Worm (Caenorhabditis elegans) whole organism, L4 larva: ENCODE results near the gene inpp-1.

Experiments used
- F26F4.8 ChIP-seq: fragments of 200-800 bp; sonication (Bioruptor generic); conservative IDR thresholded peaks from 2 replicates; pipeline ENCODE4 v1.3.6; 2022; ENCODE audit warnings: missing genetic modification characterization, missing compliant biosample characterization
- Y75B8A.6 ChIP-seq: fragments of 200-800 bp; sonication (Bioruptor generic); IDR thresholded peaks from 2 replicates; pipeline ENCODE4 v1.3.6; 2022; ENCODE audit warnings: missing genetic modification reagents, missing genetic modification characterization, missing compliant biosample characterization
- ZK337.2 ChIP-seq: fragments of 200-800 bp; sonication (Bioruptor generic); IDR thresholded peaks from 2 replicates; pipeline ENCODE4 v1.3.6; 2022; ENCODE audit warnings: missing genetic modification reagents, missing genetic modification characterization, missing compliant biosample characterization
- aha-1 ChIP-seq: fragments of 150-350 bp; peaks from one replicate; lab custom pipeline; 2014; ENCODE audit warnings: missing biosample characterization, missing genetic modification characterization
- ceh-20 ChIP-seq: fragments of 200-800 bp; sonication (Bioruptor generic); IDR thresholded peaks from 2 replicates; pipeline ENCODE4 v1.3.6; 2022; ENCODE audit warnings: missing genetic modification reagents, missing genetic modification characterization, missing compliant biosample characterization
- ceh-28 ChIP-seq: fragments of 150-350 bp; optimal IDR thresholded peaks from 2 replicates; lab custom pipeline; 2014; ENCODE audit warnings: missing biosample characterization, missing genetic modification reagents, missing genetic modification characterization
- ceh-44 ChIP-seq: fragments of 200-800 bp; sonication (Bioruptor generic); IDR thresholded peaks from 2 replicates; pipeline ENCODE4 v1.3.6; 2022; ENCODE audit warnings: missing genetic modification reagents, missing genetic modification characterization, missing compliant biosample characterization
- cey-2 ChIP-seq: sonication (generic microtip); optimal IDR thresholded peaks from 3 replicates; lab custom pipeline; 2017; ENCODE audit warnings: missing genetic modification characterization, mild to moderate bottlenecking, missing compliant biosample characterization, antibody characterized with exemption, borderline replicate concordance; ENCODE audit not compliant: insufficient read depth
- ctbp-1 ChIP-seq: fragments of 200-800 bp; sonication (Bioruptor generic); IDR thresholded peaks from 2 replicates; pipeline ENCODE4 v1.3.6; 2022; ENCODE audit warnings: missing genetic modification reagents, missing genetic modification characterization, missing compliant biosample characterization
- daf-12 ChIP-seq: fragments of 150-350 bp; optimal IDR thresholded peaks from 2 replicates; lab custom pipeline; 2014; ENCODE audit warnings: missing biosample characterization, missing genetic modification reagents, missing genetic modification characterization
- daf-16 ChIP-seq, 3 experiments: sonication (generic microtip); optimal IDR thresholded peaks; 2 replicates each; lab custom pipeline; 2016 to 2017; ENCODE audit warnings: missing genetic modification characterization in 3 of 3, missing genetic modification reagents in 3 of 3, mild to moderate bottlenecking in 2 of 3, missing compliant biosample characterization in 2 of 3, missing biosample characterization in 1 of 3, moderate library complexity in 1 of 3
- daf-19 ChIP-seq: fragments of 200-800 bp; sonication (Bioruptor generic); conservative IDR thresholded peaks from 2 replicates; pipeline ENCODE4 v1.3.6; 2022; ENCODE audit warnings: missing genetic modification characterization, missing compliant biosample characterization
- dmd-6 ChIP-seq: fragments of 200-800 bp; sonication (Bioruptor generic); IDR thresholded peaks from 2 replicates; pipeline ENCODE4 v1.3.6; 2022; ENCODE audit warnings: missing genetic modification reagents, missing genetic modification characterization, missing compliant biosample characterization
- dmd-9 ChIP-seq: fragments of 200-800 bp; sonication (Bioruptor generic); IDR thresholded peaks from 2 replicates; pipeline ENCODE4 v1.3.6; 2022; ENCODE audit warnings: missing genetic modification reagents, missing genetic modification characterization, missing compliant biosample characterization
- dve-1 ChIP-seq: sonication (generic microtip); optimal IDR thresholded peaks from 2 replicates; lab custom pipeline; 2017; ENCODE audit warnings: antibody characterized with exemption, mild to moderate bottlenecking, missing genetic modification characterization, missing compliant biosample characterization; ENCODE audit not compliant: insufficient read depth
- fkh-10 ChIP-seq: fragments of 150-350 bp; optimal IDR thresholded peaks from 2 replicates; lab custom pipeline; 2014; ENCODE audit warnings: missing biosample characterization, missing genetic modification reagents, missing genetic modification characterization
- hlh-11 ChIP-seq: fragments of 200-800 bp; sonication (Bioruptor generic); optimal IDR thresholded peaks from 2 replicates; lab custom pipeline; 2018; ENCODE audit warnings: mild to moderate bottlenecking, missing genetic modification characterization, missing compliant biosample characterization
- hlh-30 ChIP-seq: sonication (generic microtip); optimal IDR thresholded peaks from 2 replicates; lab custom pipeline; 2017; ENCODE audit warnings: antibody characterized with exemption, mild to moderate bottlenecking, missing genetic modification characterization, missing compliant biosample characterization; ENCODE audit not compliant: insufficient read depth
- hmg-1.1 ChIP-seq: fragments of 200-800 bp; sonication (Bioruptor generic); IDR thresholded peaks from 2 replicates; pipeline ENCODE4 v1.3.6; 2022; ENCODE audit warnings: missing genetic modification reagents, missing genetic modification characterization, missing compliant biosample characterization
- lin-1 ChIP-seq: fragments of 200-800 bp; sonication (Bioruptor generic); IDR thresholded peaks from 2 replicates; pipeline ENCODE4 v1.3.6; 2022; ENCODE audit warnings: missing genetic modification reagents, missing genetic modification characterization, missing compliant biosample characterization
- lin-15B ChIP-seq: fragments of 150-350 bp; sonication (generic microtip); optimal IDR thresholded peaks from 3 replicates; lab custom pipeline; 2014; ENCODE audit warnings: missing biosample characterization, missing genetic modification characterization
- lin-38 ChIP-seq: fragments of 200-800 bp; sonication (Bioruptor generic); IDR thresholded peaks from 2 replicates; pipeline ENCODE4 v1.3.6; 2022; ENCODE audit warnings: missing genetic modification reagents, missing genetic modification characterization, missing compliant biosample characterization
- madf-9 ChIP-seq: fragments of 200-800 bp; sonication (Bioruptor generic); conservative IDR thresholded peaks from 2 replicates; pipeline ENCODE4 v1.3.6; 2022; ENCODE audit warnings: missing genetic modification reagents, missing genetic modification characterization, missing compliant biosample characterization
- mdt-29 ChIP-seq: fragments of 200-800 bp; sonication (Bioruptor generic); IDR thresholded peaks from 2 replicates; pipeline ENCODE4 v1.3.6; 2022; ENCODE audit warnings: missing genetic modification reagents, missing genetic modification characterization, missing compliant biosample characterization
- mxl-3 ChIP-seq: fragments of 200-800 bp; sonication (Bioruptor generic); optimal IDR thresholded peaks from 2 replicates; lab custom pipeline; 2018; ENCODE audit warnings: mild to moderate bottlenecking, missing genetic modification characterization, missing compliant biosample characterization
- nhr-28 ChIP-seq: fragments of 150-350 bp; optimal IDR thresholded peaks from 2 replicates; lab custom pipeline; 2014; ENCODE audit warnings: missing biosample characterization, missing genetic modification characterization
- nhr-41 ChIP-seq: fragments of 200-800 bp; sonication (Bioruptor generic); IDR thresholded peaks from 2 replicates; pipeline ENCODE4 v1.3.6; 2022; ENCODE audit warnings: missing genetic modification reagents, missing genetic modification characterization, missing compliant biosample characterization
- nhr-48 ChIP-seq: sonication (generic microtip); optimal IDR thresholded peaks from 2 replicates; lab custom pipeline; 2016; ENCODE audit warnings: mild to moderate bottlenecking, missing genetic modification characterization, missing compliant biosample characterization
- nhr-77 ChIP-seq: fragments of 150-350 bp; optimal IDR thresholded peaks from 2 replicates; lab custom pipeline; 2014; ENCODE audit warnings: missing biosample characterization, missing genetic modification characterization
- pqm-1 ChIP-seq: sonication (generic microtip); optimal IDR thresholded peaks from 2 replicates; lab custom pipeline; 2017; ENCODE audit warnings: missing biosample characterization, missing genetic modification characterization
- saeg-2 ChIP-seq: fragments of 200-800 bp; sonication (Bioruptor generic); IDR thresholded peaks from 2 replicates; pipeline ENCODE4 v1.3.6; 2022; ENCODE audit warnings: missing genetic modification reagents, missing genetic modification characterization, missing compliant biosample characterization
- snpc-1.2 ChIP-seq: fragments of 200-800 bp; sonication (Bioruptor generic); IDR thresholded peaks from 2 replicates; pipeline ENCODE4 v1.3.6; 2022; ENCODE audit warnings: missing genetic modification reagents, missing genetic modification characterization, missing compliant biosample characterization
- unc-62 ChIP-seq, 3 experiments: fragments of 150-350 bp in 1 of 3; sonication (generic microtip); optimal IDR thresholded peaks in 2 of 3; peaks in 1 of 3; 1 replicate in 1 of 3; 2 replicates in 2 of 3; lab custom pipeline; 2014 to 2017; ENCODE audit warnings: missing biosample characterization in 3 of 3, missing genetic modification characterization in 3 of 3, missing genetic modification reagents in 3 of 3, missing genotype in 1 of 3
- vab-7 ChIP-seq: fragments of 200-800 bp; sonication (Bioruptor generic); IDR thresholded peaks from 2 replicates; pipeline ENCODE4 v1.3.6; 2022; ENCODE audit warnings: missing genetic modification reagents, missing genetic modification characterization, missing compliant biosample characterization
- zag-1 ChIP-seq: fragments of 150-350 bp; optimal IDR thresholded peaks from 2 replicates; lab custom pipeline; 2014; ENCODE audit warnings: missing biosample characterization, missing genetic modification characterization
- zip-2 ChIP-seq: fragments of 150-350 bp; optimal IDR thresholded peaks from 2 replicates; lab custom pipeline; 2014; ENCODE audit warnings: missing biosample characterization, missing genetic modification characterization
- ztf-7 ChIP-seq: fragments of 150-350 bp; optimal IDR thresholded peaks from 2 replicates; lab custom pipeline; 2014; ENCODE audit warnings: missing biosample characterization, missing genetic modification characterization

The inpp-1 gene

ce11 chrIV:10821672-10822304 is 48.1 kb upstream of the inpp-1 start (continued):
- TF ChIP-seq fkh-10 (GFP tag; lab: Kevin White, UChicago) (peak; percentile 76), daf-12 (tag; lab: Kevin White, UChicago) (no peak), nhr-41 (GFP tag; lab: Robert Waterston, UW) (no peak), ZK337.2 (GFP tag; lab: Robert Waterston, UW) (no peak), ceh-28 (peak; percentile 45), pqm-1 (tag; lab: Kevin White, UChicago) (peak; percentile 33), vab-7 (GFP tag; lab: Robert Waterston, UW) (no peak), lin-15B (tag; lab: Kevin White, UChicago) (no peak), zag-1 (tag; lab: Kevin White, UChicago) (no peak), F26F4.8 (GFP tag; lab: Robert Waterston, UW) (no peak), unc-62 (GFP tag; optimal IDR thresholded peaks at IDR 0.05 in 1 of 2; lab: Kevin White, UChicago) (peak in 1 of 2 experiments; percentile 95), unc-62 (tag; optimal IDR thresholded peaks at IDR 0.05; lab: Kevin White, UChicago) (no peak), lin-38 (no peak; the same call in none of the 2 replicates), lin-1 (GFP tag; lab: Robert Waterston, UW) (peak; percentile 48), nhr-77 (tag; lab: Kevin White, UChicago) (peak; percentile 69)
- TF ChIP-seq, all 104 proteins: peak for 49

DNA sequence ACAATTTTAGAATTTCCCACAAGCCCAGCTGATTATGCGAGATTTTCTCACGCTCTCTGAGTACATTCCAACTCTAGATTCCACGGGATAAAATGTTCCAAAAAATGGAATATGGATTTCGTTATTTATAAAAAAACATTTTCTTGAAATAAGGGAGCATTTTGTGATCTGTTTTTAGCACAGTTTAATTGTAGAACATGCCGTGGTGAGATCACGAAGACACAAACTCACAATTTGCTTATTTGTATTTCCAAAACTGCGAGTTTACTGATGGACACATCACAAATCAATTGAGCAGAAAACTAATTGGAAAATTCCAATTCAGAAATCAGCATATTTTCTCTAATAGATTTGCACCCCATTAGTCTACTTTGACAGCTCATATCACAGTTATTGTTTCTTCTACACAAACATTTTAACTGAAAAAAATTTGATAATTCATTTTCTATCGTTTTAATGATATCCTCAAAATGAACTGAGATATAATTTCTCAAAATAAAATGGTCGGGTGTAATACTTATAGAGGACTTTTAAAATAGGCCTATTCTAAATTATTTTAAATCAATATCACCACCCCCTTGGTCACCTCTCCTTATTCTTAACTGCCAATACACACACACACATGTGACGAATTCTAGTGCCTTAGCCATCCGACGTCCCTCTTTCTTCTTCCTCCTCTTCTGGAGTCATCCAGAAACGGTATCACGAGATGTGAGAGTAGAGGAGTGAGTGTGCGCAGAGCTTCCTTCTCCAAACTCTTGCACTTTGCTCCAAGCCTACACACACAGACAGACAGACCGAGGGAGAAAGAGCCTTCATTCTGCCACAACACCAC is 47.3 kb upstream of the inpp-1 start:
- TF ChIP-seq pqm-1 (tag; lab: Kevin White, UChicago) (no peak), unc-62 (GFP tag; optimal IDR thresholded peaks at IDR 0.05 in 1 of 2; lab: Kevin White, UChicago) (peak in 1 of 2 experiments; percentile 99), unc-62 (tag; optimal IDR thresholded peaks at IDR 0.05; lab: Kevin White, UChicago) (no peak), mdt-29 (GFP tag; lab: Robert Waterston, UW) (peak; percentile 11; the same call in 1 of the 2 replicates), hlh-30 (tag; lab: Kevin White, UChicago) (peak; percentile 93), saeg-2 (GFP tag; lab: Robert Waterston, UW) (no peak), aha-1 (tag; lab: Kevin White, UChicago) (peak; percentile 94), snpc-1.2 (0 out of 2 replicates have a peak, but pooled peaks have one; percentile 19), ceh-20 (GFP tag; lab: Robert Waterston, UW) (0 out of 2 replicates have a peak, but pooled peaks have one; percentile 8)

DNA sequence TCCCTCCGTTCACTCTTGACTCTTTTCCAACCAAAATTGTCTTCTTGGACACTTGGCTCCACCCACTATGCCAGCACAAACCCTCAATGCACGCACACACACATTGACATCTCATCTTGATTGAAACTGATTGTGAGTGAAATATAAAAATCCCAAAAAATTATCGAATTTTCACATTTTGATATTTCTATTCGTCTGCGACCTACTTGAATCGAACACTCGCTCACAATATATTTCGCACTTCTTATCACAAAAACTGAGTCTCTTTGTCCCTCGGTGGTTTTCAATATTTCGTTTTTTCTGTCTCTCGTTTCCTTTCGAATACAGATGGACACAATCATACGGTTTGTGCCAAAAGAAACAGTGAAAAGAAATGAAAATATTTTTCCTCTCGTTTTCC is 46.4 kb upstream of the inpp-1 start:
- no peak for TF ChIP-seq ceh-44 (GFP tag; lab: Robert Waterston, UW)
- no peak for TF ChIP-seq cey-2 (tag; lab: Kevin White, UChicago)
- TF ChIP-seq zip-2 (tag; lab: Kevin White, UChicago), result no peak
- TF ChIP-seq nhr-28 (tag; lab: Kevin White, UChicago), result peak; percentile 61
- TF ChIP-seq dmd-9 (GFP tag; lab: Robert Waterston, UW), result no peak
- peak; percentile 67 for TF ChIP-seq dmd-6 (GFP tag; lab: Robert Waterston, UW)
- no peak for TF ChIP-seq daf-12 (tag; lab: Kevin White, UChicago)
- TF ChIP-seq hlh-11 (tag; lab: Kevin White, UChicago), result peak; percentile 69
- TF ChIP-seq hmg-1.1 (GFP tag; lab: Robert Waterston, UW), result 0 out of 2 replicates have a peak, but pooled peaks have one; percentile 22
- TF ChIP-seq nhr-48, result no peak
- TF ChIP-seq daf-16 (GFP tag; optimal IDR thresholded peaks at IDR 0.05; lab: Kevin White, UChicago), result no peak
- TF ChIP-seq daf-16 (tag; optimal IDR thresholded peaks at IDR 0.05; lab: Kevin White, UChicago), result peak; percentile 73
- TF ChIP-seq mxl-3 (GFP tag; lab: Kevin White, UChicago), result peak; percentile 17
- peak; percentile 34 for TF ChIP-seq pqm-1 (tag; lab: Kevin White, UChicago)
- TF ChIP-seq ztf-7, result no peak
- TF ChIP-seq daf-19, result no peak
- no peak for TF ChIP-seq Y75B8A.6 (GFP tag; lab: Robert Waterston, UW)
- peak; percentile 61 for TF ChIP-seq dve-1 (tag; lab: Kevin White, UChicago)
- TF ChIP-seq madf-9 (GFP tag; lab: Robert Waterston, UW), result no peak
- TF ChIP-seq ctbp-1 (GFP tag; lab: Robert Waterston, UW), result no peak
- peak; percentile 51 for TF ChIP-seq aha-1 (tag; lab: Kevin White, UChicago)
- peak in 1 of 2 experiments; percentile 76 for TF ChIP-seq unc-62 (GFP tag; optimal IDR thresholded peaks at IDR 0.05 in 1 of 2; lab: Kevin White, UChicago)
- no peak for TF ChIP-seq unc-62 (tag; optimal IDR thresholded peaks at IDR 0.05; lab: Kevin White, UChicago)
